Fruit fly (Drosophila melanogaster): ENCODE measurements around the gene CG4476.

DNA sequence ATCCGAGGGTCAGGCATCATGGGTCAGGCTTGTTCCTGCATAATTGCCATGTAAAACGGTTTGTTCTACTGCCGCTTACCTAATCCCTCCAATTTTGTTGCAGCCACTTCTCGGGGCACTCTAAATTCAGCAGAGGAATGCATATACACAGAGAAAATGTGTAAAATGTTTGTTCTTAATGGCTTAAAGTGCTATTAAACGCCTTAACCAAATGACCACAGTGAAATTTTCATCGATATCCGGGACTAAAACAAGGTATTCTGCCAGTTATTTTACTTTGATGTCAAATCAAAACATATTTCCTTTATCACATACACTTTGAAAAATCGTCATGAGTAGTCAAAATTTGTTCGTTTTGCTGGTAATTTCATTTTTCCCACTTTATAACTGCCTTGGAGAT is 38.2 kb downstream of the CG4476 start, which contains the start of gene CG4477:
- TF ChIP-seq gl (tag; optimal IDR thresholded peaks at IDR 0.05) (no peak), CG13204 (GFP tag; optimal IDR thresholded peaks at IDR 0.05) (no peak), CG32121 (GFP tag; IDR thresholded peaks at IDR 0.05) (no peak), rn (GFP tag; IDR thresholded peaks at IDR 0.05) (no peak), Ets98B (GFP tag; IDR thresholded peaks at IDR 0.05) (no peak), Snoo (tag; optimal IDR thresholded peaks at IDR 0.05) (no peak)

All from whole organism, pupa.